Fruit fly (Drosophila melanogaster): Measurements from ENCODE around the gene CheA87a.

dm6 chr3R:13334007-13334406 is 35.4 kb upstream of the CheA87a start, which contains the start of gene PK2-R2:
- no peak for TF ChIP-seq woc (GFP tag; optimal IDR thresholded peaks at IDR 0.05)
- no peak for TF ChIP-seq lola (GFP tag; optimal IDR thresholded peaks at IDR 0.05)

Measured in whole organism, wandering third instar larva.